Worm (Caenorhabditis elegans) whole organism, mixed stage, embryonic: ENCODE results near the gene hecd-1.

ENCODE experiments used
- M03D4.4 ChIP-seq: sonication (generic microtip); optimal IDR thresholded peaks from 2 replicates; lab custom pipeline; 2017; ENCODE audit warnings: mild to moderate bottlenecking, missing genetic modification characterization, missing compliant biosample characterization
- bed-3 ChIP-seq: fragments of 200-800 bp; sonication (Bioruptor generic); optimal IDR thresholded peaks from 3 replicates; lab custom pipeline; 2018; ENCODE audit warnings: mild to moderate bottlenecking, missing genetic modification characterization, moderate library complexity, missing compliant biosample characterization
- blmp-1 ChIP-seq: fragments of 150-350 bp; optimal IDR thresholded peaks from 2 replicates; lab custom pipeline; 2014; ENCODE audit warnings: missing biosample characterization, missing genetic modification characterization
- ceh-39 ChIP-seq: fragments of 150-350 bp; optimal IDR thresholded peaks from 2 replicates; lab custom pipeline; 2014; ENCODE audit warnings: missing biosample characterization, missing genetic modification characterization
- ceh-43 ChIP-seq: fragments of 200-800 bp; sonication (Bioruptor generic); optimal IDR thresholded peaks from 2 replicates; lab custom pipeline; 2018; ENCODE audit warnings: mild to moderate bottlenecking, missing genetic modification characterization, moderate library complexity, missing compliant biosample characterization
- ceh-83 ChIP-seq: fragments of 200-800 bp; sonication (Bioruptor generic); optimal IDR thresholded peaks from 2 replicates; lab custom pipeline; 2018; ENCODE audit warnings: mild to moderate bottlenecking, missing genetic modification characterization, missing compliant biosample characterization
- cnd-1 ChIP-seq: fragments of 200-800 bp; sonication (Bioruptor generic); optimal IDR thresholded peaks from 2 replicates; lab custom pipeline; 2018; ENCODE audit warnings: mild to moderate bottlenecking, missing genetic modification characterization, missing compliant biosample characterization
- drap-1 ChIP-seq: fragments of 200-800 bp; sonication (Bioruptor generic); optimal IDR thresholded peaks from 3 replicates; lab custom pipeline; 2018; ENCODE audit warnings: mild to moderate bottlenecking, missing genetic modification characterization, missing compliant biosample characterization
- elt-1 ChIP-seq: sonication (generic microtip); optimal IDR thresholded peaks from 2 replicates; lab custom pipeline; 2017; ENCODE audit warnings: missing genetic modification characterization, mild to moderate bottlenecking, missing compliant biosample characterization, antibody characterized with exemption, moderate library complexity, borderline replicate concordance; ENCODE audit not compliant: insufficient read depth
- elt-3 ChIP-seq: fragments of 150-350 bp; optimal IDR thresholded peaks from 2 replicates; lab custom pipeline; 2014; ENCODE audit warnings: missing biosample characterization, missing genetic modification characterization
- flh-1 ChIP-seq: fragments of 200-800 bp; sonication (Bioruptor generic); optimal IDR thresholded peaks from 2 replicates; lab custom pipeline; 2018; ENCODE audit warnings: mild to moderate bottlenecking, missing genetic modification characterization, moderate library complexity, missing compliant biosample characterization
- ham-2 ChIP-seq: fragments of 200-800 bp; sonication (Bioruptor generic); optimal IDR thresholded peaks from 2 replicates; lab custom pipeline; 2018; ENCODE audit warnings: mild to moderate bottlenecking, missing genetic modification characterization, missing compliant biosample characterization
- hlh-1 ChIP-seq: fragments of 150-350 bp; optimal IDR thresholded peaks from 2 replicates; lab custom pipeline; 2014; ENCODE audit warnings: missing biosample characterization, missing genetic modification reagents, missing genetic modification characterization
- lin-13 ChIP-seq: fragments of 150-350 bp; optimal IDR thresholded peaks from 2 replicates; lab custom pipeline; 2014; ENCODE audit warnings: missing biosample characterization, missing genetic modification characterization
- lin-32 ChIP-seq: fragments of 200-800 bp; sonication (Bioruptor generic); optimal IDR thresholded peaks from 2 replicates; lab custom pipeline; 2018; ENCODE audit warnings: mild to moderate bottlenecking, missing genetic modification characterization, missing compliant biosample characterization
- lsy-2 ChIP-seq: fragments of 150-350 bp; optimal IDR thresholded peaks from 2 replicates; lab custom pipeline; 2014; ENCODE audit warnings: missing biosample characterization, missing genetic modification characterization
- mab-5 ChIP-seq: fragments of 150-350 bp; optimal IDR thresholded peaks from 2 replicates; lab custom pipeline; 2014; ENCODE audit warnings: missing biosample characterization, missing genetic modification characterization
- mep-1 ChIP-seq: fragments of 150-350 bp; optimal IDR thresholded peaks from 2 replicates; lab custom pipeline; 2017; ENCODE audit warnings: missing biosample characterization, missing genetic modification reagents, missing genetic modification characterization, inconsistent platforms
- mls-2 ChIP-seq: sonication (generic microtip); optimal IDR thresholded peaks from 2 replicates; lab custom pipeline; 2016; ENCODE audit warnings: mild to moderate bottlenecking, missing genetic modification characterization, moderate library complexity, missing compliant biosample characterization
- nhr-12 ChIP-seq: fragments of 150-350 bp; optimal IDR thresholded peaks from 2 replicates; lab custom pipeline; 2014; ENCODE audit warnings: missing biosample characterization, missing genetic modification characterization
- nhr-2 ChIP-seq: fragments of 150-350 bp; optimal IDR thresholded peaks from 2 replicates; lab custom pipeline; 2014; ENCODE audit warnings: missing biosample characterization, missing genetic modification characterization
- nhr-237 ChIP-seq: fragments of 150-350 bp; optimal IDR thresholded peaks from 2 replicates; lab custom pipeline; 2014; ENCODE audit warnings: missing biosample characterization, missing genetic modification characterization
- nhr-28 ChIP-seq: fragments of 150-350 bp; optimal IDR thresholded peaks from 2 replicates; lab custom pipeline; 2014; ENCODE audit warnings: missing biosample characterization, missing genetic modification characterization
- nhr-76 ChIP-seq: sonication (generic microtip); optimal IDR thresholded peaks from 2 replicates; lab custom pipeline; 2017; ENCODE audit warnings: missing biosample characterization, missing genetic modification characterization
- pha-4 ChIP-seq: fragments of 150-350 bp; optimal IDR thresholded peaks from 2 replicates; lab custom pipeline; 2018; ENCODE audit warnings: missing biosample characterization, missing genetic modification reagents, missing genetic modification characterization
- sem-2 ChIP-seq: fragments of 200-800 bp; sonication (Bioruptor generic); optimal IDR thresholded peaks from 2 replicates; lab custom pipeline; 2018; ENCODE audit warnings: mild to moderate bottlenecking, missing genetic modification characterization, missing compliant biosample characterization
- snpc-4 ChIP-seq: fragments of 150-350 bp; optimal IDR thresholded peaks from 2 replicates; lab custom pipeline; 2014; ENCODE audit warnings: missing biosample characterization, missing genetic modification characterization
- sptf-1 ChIP-seq: sonication (generic microtip); optimal IDR thresholded peaks from 2 replicates; lab custom pipeline; 2017; ENCODE audit warnings: mild to moderate bottlenecking, missing genetic modification characterization, moderate library complexity, missing compliant biosample characterization
- tbx-8 ChIP-seq: fragments of 200-800 bp; sonication (Bioruptor generic); optimal IDR thresholded peaks from 2 replicates; lab custom pipeline; 2018; ENCODE audit warnings: mild to moderate bottlenecking, missing genetic modification characterization, moderate library complexity, missing compliant biosample characterization
- unc-120 ChIP-seq: sonication (generic microtip); optimal IDR thresholded peaks from 2 replicates; lab custom pipeline; 2017; ENCODE audit warnings: missing genetic modification characterization, missing compliant biosample characterization; ENCODE audit not compliant: poor library complexity, severe bottlenecking
- unc-39 ChIP-seq: fragments of 150-350 bp; optimal IDR thresholded peaks from 2 replicates; lab custom pipeline; 2014; ENCODE audit warnings: missing biosample characterization, missing genetic modification characterization
- unc-62 ChIP-seq: fragments of 150-350 bp; optimal IDR thresholded peaks from 2 replicates; lab custom pipeline; 2014; ENCODE audit warnings: missing biosample characterization, missing genetic modification reagents, missing genetic modification characterization
- zip-8 ChIP-seq: fragments of 150-350 bp; optimal IDR thresholded peaks from 2 replicates; lab custom pipeline; 2014; ENCODE audit warnings: missing biosample characterization, missing genetic modification characterization
- ztf-11 ChIP-seq: fragments of 150-350 bp; optimal IDR thresholded peaks from 2 replicates; lab custom pipeline; 2014; ENCODE audit warnings: missing biosample characterization, missing genetic modification characterization

hecd-1 gene

ce11 chrIV:7098509-7099065 is 45.9 kb downstream of the hecd-1 start, which contains the start of gene ZC477.4:
Gene ZC477.4 (minus strand): TSS chrIV:7098784.
- no peak for TF ChIP-seq nhr-12
- TF ChIP-seq unc-62 (GFP tag; lab: Kevin White, UChicago), result peak; percentile 30
- no peak for TF ChIP-seq blmp-1 (tag; lab: Kevin White, UChicago)
- no peak for TF ChIP-seq ztf-11 (tag; lab: Kevin White, UChicago)
- TF ChIP-seq cnd-1, result no peak
- no peak for TF ChIP-seq lsy-2 (tag; lab: Kevin White, UChicago)
- no peak for TF ChIP-seq mep-1 (tag; lab: Kevin White, UChicago)
- TF ChIP-seq mab-5 (tag; lab: Kevin White, UChicago), result no peak
- TF ChIP-seq flh-1, result no peak
- no peak for TF ChIP-seq sptf-1
- no peak for TF ChIP-seq tbx-8 (GFP tag; lab: Kevin White, UChicago)
- TF ChIP-seq snpc-4 (tag; lab: Kevin White, UChicago), result no peak
- TF ChIP-seq ham-2, result no peak
- TF ChIP-seq zip-8, result no peak
- no peak for TF ChIP-seq drap-1 (GFP tag; lab: Kevin White, UChicago)
- no peak for TF ChIP-seq nhr-28 (tag; lab: Kevin White, UChicago)
- no peak for TF ChIP-seq unc-39 (tag; lab: Kevin White, UChicago)
- TF ChIP-seq ceh-39 (tag; lab: Kevin White, UChicago), result no peak
- TF ChIP-seq hlh-1 (tag; lab: Kevin White, UChicago), result peak; percentile 89
- peak; percentile 95 for TF ChIP-seq unc-120 (tag; lab: Kevin White, UChicago)
- no peak for TF ChIP-seq ceh-83 (GFP tag; lab: Kevin White, UChicago)
- TF ChIP-seq pha-4 (tag; lab: Kevin White, UChicago), result no peak
- no peak for TF ChIP-seq elt-1
- TF ChIP-seq sem-2 (GFP tag; lab: Kevin White, UChicago), result no peak
- no peak for TF ChIP-seq elt-3 (tag; lab: Kevin White, UChicago)
- peak; percentile 31 for TF ChIP-seq M03D4.4 (tag; lab: Kevin White, UChicago)
- TF ChIP-seq nhr-237 (tag; lab: Kevin White, UChicago), result no peak

DNA sequence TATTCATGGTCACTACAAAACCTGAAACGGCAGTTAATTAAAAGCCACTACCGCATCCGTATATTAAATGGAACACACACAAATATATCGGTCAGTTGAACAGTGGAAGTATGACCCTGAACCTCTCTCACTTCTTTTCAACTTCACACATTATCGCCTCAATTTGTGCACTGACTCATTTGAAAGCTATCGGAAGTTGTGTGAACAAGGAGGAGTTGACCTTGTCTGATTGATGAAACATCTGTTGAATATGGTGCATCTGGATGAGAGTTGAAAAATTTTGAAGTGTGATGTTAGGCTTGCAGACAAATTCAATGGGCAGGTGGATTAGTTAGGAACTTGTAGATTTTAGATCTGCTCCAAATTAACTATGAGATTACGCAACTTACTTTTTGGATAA is 47.1 kb downstream of the hecd-1 start:
- TF ChIP-seq ceh-43 (no peak), mls-2 (tag; lab: Kevin White, UChicago) (no peak), ceh-83 (GFP tag; lab: Kevin White, UChicago) (no peak), cnd-1 (no peak), ztf-11 (tag; lab: Kevin White, UChicago) (no peak), nhr-76 (no peak), pha-4 (tag; lab: Kevin White, UChicago) (no peak), elt-3 (tag; lab: Kevin White, UChicago) (no peak), mab-5 (tag; lab: Kevin White, UChicago) (no peak), bed-3 (GFP tag; lab: Kevin White, UChicago) (no peak), ceh-39 (tag; lab: Kevin White, UChicago) (no peak), snpc-4 (tag; lab: Kevin White, UChicago) (no peak), flh-1 (no peak), elt-1 (no peak), drap-1 (GFP tag; lab: Kevin White, UChicago) (no peak), nhr-2 (tag; lab: Kevin White, UChicago) (no peak), blmp-1 (tag; lab: Kevin White, UChicago) (no peak), lin-32 (GFP tag; lab: Kevin White, UChicago) (no peak), lin-13 (tag; lab: Kevin White, UChicago) (no peak), M03D4.4 (tag; lab: Kevin White, UChicago) (no peak)

DNA sequence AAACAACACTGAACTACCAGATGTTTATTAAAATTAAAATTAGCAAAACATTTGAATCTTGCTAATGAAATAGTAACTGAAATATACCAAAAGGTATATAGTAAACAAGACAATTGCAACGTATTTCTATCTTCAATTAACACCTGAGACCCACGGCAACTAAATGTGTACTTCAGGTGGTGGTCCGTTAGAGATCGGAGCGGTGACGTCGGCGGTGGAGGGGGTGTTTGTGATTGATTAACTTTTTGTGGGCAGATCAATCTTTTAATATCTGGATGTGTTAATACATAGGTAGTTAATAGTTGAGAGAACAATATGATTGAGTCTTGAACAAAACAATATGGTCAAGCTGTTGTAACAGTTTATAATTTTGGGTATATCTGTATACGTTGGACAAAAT is 48.4 kb downstream of the hecd-1 start:
- TF ChIP-seq sptf-1, result no peak
- TF ChIP-seq drap-1 (GFP tag; lab: Kevin White, UChicago), result no peak
- TF ChIP-seq unc-62 (GFP tag; lab: Kevin White, UChicago), result peak; percentile 5
- no peak for TF ChIP-seq sem-2 (GFP tag; lab: Kevin White, UChicago)
- TF ChIP-seq nhr-2 (tag; lab: Kevin White, UChicago), result no peak
- TF ChIP-seq bed-3 (GFP tag; lab: Kevin White, UChicago), result no peak
- TF ChIP-seq nhr-237 (tag; lab: Kevin White, UChicago), result no peak
- TF ChIP-seq nhr-76, result no peak
